Fruit fly (Drosophila melanogaster) whole organism, prepupa: ENCODE data around the gene CG9932.

Source experiments
- CG8319 ChIP-seq: fragments of 200-800 bp; sonication (Bioruptor generic); optimal IDR thresholded peaks from 3 replicates; lab custom pipeline; 2016; ENCODE audit warnings: missing biosample characterization, missing genetic modification characterization
- svp ChIP-seq: fragments of 200-800 bp; sonication (Bioruptor generic); peaks from one replicate; lab custom pipeline; 2016; ENCODE audit warnings: missing biosample characterization, missing genetic modification characterization

DNA sequence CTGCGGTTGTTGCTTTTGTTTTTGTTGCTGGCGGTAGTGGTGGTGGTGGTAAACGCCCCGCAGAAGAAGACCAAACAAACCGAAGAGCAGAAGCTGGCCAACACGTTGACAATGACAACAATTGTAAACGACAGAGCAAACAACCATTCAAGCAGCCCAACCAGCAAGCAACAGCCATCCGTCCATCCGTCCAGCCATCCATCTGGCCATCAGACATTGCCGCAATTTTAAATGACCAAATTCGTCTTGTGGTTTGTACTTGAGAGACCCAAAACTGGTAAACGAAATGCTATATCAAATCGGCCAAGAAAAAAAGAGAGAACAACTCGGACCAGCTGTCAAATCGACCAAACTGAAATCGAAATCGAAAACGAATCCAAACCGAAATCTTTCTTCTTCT is 35.9 kb upstream of the CG9932 start:
- TF ChIP-seq CG8319 (GFP tag; lab: Kevin White, UChicago) (no peak), svp (no peak)
